Fruit fly (Drosophila melanogaster): ENCODE measurements around the gene Pdp1.

The Pdp1 gene

dm6 chr3L:7862238-7863022 is 4.7 kb downstream of the Pdp1 start:
- no peak for TF ChIP-seq CTCF (optimal IDR thresholded peaks at IDR 0.05)
- no peak for TF ChIP-seq CG8478 (optimal IDR thresholded peaks at IDR 0.05)

- TF ChIP-seq CG8478 (optimal IDR thresholded peaks at IDR 0.05) (no peak), CTCF (optimal IDR thresholded peaks at IDR 0.05) (no peak)
Observed at dm6 chr3L:7861807-7862206, 5.4 kb downstream of the Pdp1 start.

dm6 chr3L:7860634-7861431 is 6.3 kb downstream of the Pdp1 start:
- TF ChIP-seq CG8478 (optimal IDR thresholded peaks at IDR 0.05) (no peak), CTCF (optimal IDR thresholded peaks at IDR 0.05) (no peak)

- TF ChIP-seq CG8478 (optimal IDR thresholded peaks at IDR 0.05) (no peak), CTCF (optimal IDR thresholded peaks at IDR 0.05) (no peak)
Observed at dm6 chr3L:7859802-7860201, 7.4 kb downstream of the Pdp1 start.

dm6 chr3L:7858325-7859114 is 8.6 kb downstream of the Pdp1 start:
- TF ChIP-seq CTCF (optimal IDR thresholded peaks at IDR 0.05), result no peak
- no peak for TF ChIP-seq CG8478 (optimal IDR thresholded peaks at IDR 0.05)

dm6 chr3L:7856626-7856937 is 10.6 kb downstream of the Pdp1 start:
- no peak for TF ChIP-seq CG8478 (optimal IDR thresholded peaks at IDR 0.05)
- TF ChIP-seq CTCF (optimal IDR thresholded peaks at IDR 0.05), result no peak

- TF ChIP-seq CG8478 (optimal IDR thresholded peaks at IDR 0.05), result no peak
- TF ChIP-seq CTCF (optimal IDR thresholded peaks at IDR 0.05), result no peak
Observed at dm6 chr3L:7855778-7856625, 11.2 kb downstream of the Pdp1 start.

- no peak for TF ChIP-seq CG8478 (optimal IDR thresholded peaks at IDR 0.05)
- TF ChIP-seq CTCF (optimal IDR thresholded peaks at IDR 0.05), result no peak
Observed at dm6 chr3L:7855455-7855774, 11.8 kb downstream of the Pdp1 start.

- TF ChIP-seq CTCF (optimal IDR thresholded peaks at IDR 0.05) (peak in 1 of 2 experiments; percentile 5), CG8478 (optimal IDR thresholded peaks at IDR 0.05) (no peak)
Observed at dm6 chr3L:7854752-7855454, 12.3 kb downstream of the Pdp1 start.

dm6 chr3L:7852252-7852885 is 14.8 kb downstream of the Pdp1 start:
- TF ChIP-seq CG8478 (optimal IDR thresholded peaks at IDR 0.05), result no peak
- TF ChIP-seq CTCF (optimal IDR thresholded peaks at IDR 0.05), result no peak

dm6 chr3L:7850771-7851358 is 16.3 kb downstream of the Pdp1 start:
- no peak for TF ChIP-seq CG8478 (optimal IDR thresholded peaks at IDR 0.05)
- TF ChIP-seq CTCF (optimal IDR thresholded peaks at IDR 0.05), result no peak

dm6 chr3L:7848617-7849016 is 18.6 kb downstream of the Pdp1 start:
- TF ChIP-seq CG8478 (optimal IDR thresholded peaks at IDR 0.05) (no peak), CTCF (optimal IDR thresholded peaks at IDR 0.05) (no peak)

- TF ChIP-seq CTCF (optimal IDR thresholded peaks at IDR 0.05), result no peak
Observed at dm6 chr3L:7847656-7848252, 19.4 kb downstream of the Pdp1 start.
